Worm (Caenorhabditis elegans) whole organism, L1 larva: Measurements from ENCODE around the gene F41H10.2.

Source experiments
- C04F5.9 ChIP-seq: sonication (generic microtip); optimal IDR thresholded peaks from 2 replicates; lab custom pipeline; 2016; ENCODE audit warnings: missing genetic modification characterization, missing compliant biosample characterization
- ama-1 ChIP-seq: fragments of 150-350 bp; optimal IDR thresholded peaks from 2 replicates; lab custom pipeline; 2014
- hpl-2 ChIP-seq: fragments of 150-350 bp; optimal IDR thresholded peaks from 2 replicates; lab custom pipeline; 2014; ENCODE audit warnings: missing biosample characterization, missing genetic modification reagents, missing genetic modification characterization
- nhr-11 ChIP-seq: fragments of 150-350 bp; optimal IDR thresholded peaks from 2 replicates; lab custom pipeline; 2014; ENCODE audit warnings: missing biosample characterization, missing genetic modification characterization
- nhr-71 ChIP-seq: sonication (generic microtip); optimal IDR thresholded peaks from 2 replicates; lab custom pipeline; 2016; ENCODE audit warnings: mild to moderate bottlenecking, missing genetic modification characterization, moderate library complexity, missing compliant biosample characterization
- nhr-76 ChIP-seq: sonication (generic microtip); optimal IDR thresholded peaks from 2 replicates; lab custom pipeline; 2017; ENCODE audit warnings: missing biosample characterization, missing genetic modification characterization
- unc-98 ChIP-seq: fragments of 200-800 bp; sonication (Bioruptor generic); IDR thresholded peaks from 2 replicates; pipeline ENCODE4 v1.3.6; 2022; ENCODE audit warnings: missing genetic modification characterization, missing compliant biosample characterization
- zip-4 ChIP-seq: fragments of 200-800 bp; sonication (Bioruptor generic); optimal IDR thresholded peaks from 2 replicates; lab custom pipeline; 2018; ENCODE audit warnings: mild to moderate bottlenecking, missing genetic modification characterization, moderate library complexity, missing compliant biosample characterization

DNA sequence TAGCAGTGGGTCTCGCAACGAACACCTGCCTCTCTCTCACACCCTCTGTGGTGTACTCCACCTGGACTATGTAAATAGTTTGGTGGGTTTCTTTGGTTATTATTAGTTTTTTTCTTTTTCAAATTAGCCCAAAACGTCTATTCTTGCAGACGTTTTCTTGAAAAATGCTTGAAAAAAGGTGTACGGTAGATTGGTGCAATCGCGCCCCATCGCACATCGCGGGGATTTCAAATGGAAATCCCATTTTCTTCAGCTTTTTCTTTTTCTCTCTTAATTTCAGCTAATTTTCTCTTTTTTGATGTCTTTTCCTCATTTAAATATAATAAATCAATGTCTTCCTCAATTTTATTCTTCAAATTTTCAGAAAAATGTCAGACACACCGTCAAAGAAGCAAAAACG is 27.3 kb upstream of the F41H10.2 start, which contains the start of gene Y4C6B.1:
- TF ChIP-seq nhr-76 (tag; lab: Kevin White, UChicago), result no peak
- TF ChIP-seq ama-1 (lab: Kevin White, UChicago), result no peak
- no peak for TF ChIP-seq hpl-2 (GFP tag; lab: Kevin White, UChicago)
- TF ChIP-seq nhr-71 (tag; lab: Kevin White, UChicago), result no peak
- TF ChIP-seq unc-98, result no peak
- TF ChIP-seq zip-4 (GFP tag; lab: Kevin White, UChicago), result no peak
- TF ChIP-seq nhr-11, result no peak
- no peak for TF ChIP-seq C04F5.9 (tag; lab: Kevin White, UChicago)
